Worm (Caenorhabditis elegans) whole organism, young adult: ENCODE measurements around the gene sto-4.

Experiments
- B0261.1 ChIP-seq: sonication (generic microtip); optimal IDR thresholded peaks from 2 replicates; lab custom pipeline; 2016; ENCODE audit warnings: mild to moderate bottlenecking, missing genetic modification characterization, moderate library complexity, missing compliant biosample characterization
- B0336.3 ChIP-seq: fragments of 200-800 bp; sonication (Bioruptor generic); IDR thresholded peaks from 2 replicates; pipeline ENCODE4 v1.3.6; 2022; ENCODE audit warnings: missing genetic modification characterization, missing compliant biosample characterization
- F49E8.2 ChIP-seq: sonication (generic microtip); optimal IDR thresholded peaks from 3 replicates; lab custom pipeline; 2017; ENCODE audit warnings: missing genetic modification characterization, mild to moderate bottlenecking, missing compliant biosample characterization, antibody characterized with exemption, moderate library complexity; ENCODE audit not compliant: insufficient read depth
- F52B5.7 ChIP-seq: sonication (generic microtip); optimal IDR thresholded peaks from 2 replicates; lab custom pipeline; 2016; ENCODE audit warnings: mild to moderate bottlenecking, missing genetic modification characterization, missing compliant biosample characterization
- F57A8.1 ChIP-seq: fragments of 200-800 bp; sonication (Bioruptor generic); optimal IDR thresholded peaks from 2 replicates; lab custom pipeline; 2018; ENCODE audit warnings: mild to moderate bottlenecking, missing genetic modification characterization, moderate library complexity, missing compliant biosample characterization
- K12H6.12 ChIP-seq: fragments of 200-800 bp; sonication (Bioruptor generic); optimal IDR thresholded peaks from 2 replicates; lab custom pipeline; 2018; ENCODE audit warnings: mild to moderate bottlenecking, missing genetic modification characterization, missing compliant biosample characterization
- Y53F4B.3 ChIP-seq: fragments of 200-800 bp; sonication (Bioruptor generic); IDR thresholded peaks from 2 replicates; pipeline ENCODE4 v1.3.6; 2022; ENCODE audit warnings: missing genetic modification reagents, missing genetic modification characterization, missing compliant biosample characterization
- Y67H2A.10 ChIP-seq: fragments of 200-800 bp; sonication (Bioruptor generic); conservative IDR thresholded peaks from 2 replicates; pipeline ENCODE4 v1.3.6; 2022; ENCODE audit warnings: missing genetic modification reagents, missing genetic modification characterization, missing compliant biosample characterization
- Y79H2A.3 ChIP-seq: fragments of 200-800 bp; sonication (Bioruptor generic); conservative IDR thresholded peaks from 2 replicates; pipeline ENCODE4 v1.3.6; 2022; ENCODE audit warnings: missing genetic modification reagents, missing genetic modification characterization, missing compliant biosample characterization
- Y95B8A.8 ChIP-seq: fragments of 200-800 bp; sonication (Bioruptor generic); IDR thresholded peaks from 2 replicates; pipeline ENCODE4 v1.3.6; 2022; ENCODE audit warnings: missing genetic modification reagents, missing genetic modification characterization, missing compliant biosample characterization
- ZK185.1 ChIP-seq: sonication (generic microtip); optimal IDR thresholded peaks from 2 replicates; lab custom pipeline; 2016; ENCODE audit warnings: mild to moderate bottlenecking, missing genetic modification characterization, missing compliant biosample characterization; ENCODE audit not compliant: poor library complexity, severe bottlenecking
- ama-1 ChIP-seq, 3 experiments: fragments of 150-350 bp in 1 of 3; sonication (generic microtip) in 2 of 3; optimal IDR thresholded peaks; 2 replicates each; lab custom pipeline; 2014 to 2018; ENCODE audit warnings: missing biosample characterization in 2 of 3, missing genetic modification characterization in 2 of 3, missing genetic modification reagents in 2 of 3
- aptf-2 ChIP-seq: fragments of 200-800 bp; sonication (Bioruptor generic); conservative IDR thresholded peaks from 2 replicates; pipeline ENCODE4 v1.3.6; 2022; ENCODE audit warnings: missing genetic modification reagents, missing genetic modification characterization, missing compliant biosample characterization
- aptf-3 ChIP-seq: fragments of 200-800 bp; sonication (Bioruptor generic); IDR thresholded peaks from 2 replicates; pipeline ENCODE4 v1.3.6; 2022; ENCODE audit warnings: missing genetic modification characterization, missing compliant biosample characterization
- atf-7 ChIP-seq: sonication (generic microtip); optimal IDR thresholded peaks from 2 replicates; lab custom pipeline; 2017; ENCODE audit warnings: mild to moderate bottlenecking, missing genetic modification characterization, missing compliant biosample characterization
- bed-2 ChIP-seq: fragments of 200-800 bp; sonication (Bioruptor generic); IDR thresholded peaks from 2 replicates; pipeline ENCODE4 v1.3.6; 2022; ENCODE audit warnings: missing genetic modification reagents, missing genetic modification characterization, missing compliant biosample characterization
- ceh-40 ChIP-seq: fragments of 200-800 bp; sonication (Bioruptor generic); IDR thresholded peaks from 2 replicates; pipeline ENCODE4 v1.3.6; 2022; ENCODE audit warnings: missing genetic modification characterization, missing compliant biosample characterization
- ceh-79 ChIP-seq: sonication (generic microtip); optimal IDR thresholded peaks from 2 replicates; lab custom pipeline; 2017; ENCODE audit warnings: mild to moderate bottlenecking, missing genetic modification characterization, missing compliant biosample characterization
- ceh-91 ChIP-seq: fragments of 200-800 bp; sonication (Bioruptor generic); IDR thresholded peaks from 2 replicates; pipeline ENCODE4 v1.3.6; 2022; ENCODE audit warnings: missing genetic modification reagents, missing genetic modification characterization, missing compliant biosample characterization
- chd-7 ChIP-seq: sonication (generic microtip); optimal IDR thresholded peaks from 2 replicates; lab custom pipeline; 2016; ENCODE audit warnings: mild to moderate bottlenecking, missing genetic modification characterization, moderate library complexity, missing compliant biosample characterization
- efl-1 ChIP-seq: fragments of 150-350 bp; optimal IDR thresholded peaks from 2 replicates; lab custom pipeline; 2014; ENCODE audit warnings: missing biosample characterization, missing genetic modification reagents, missing genetic modification characterization
- egl-44 ChIP-seq: fragments of 200-800 bp; sonication (Bioruptor generic); IDR thresholded peaks from 2 replicates; pipeline ENCODE4 v1.3.6; 2022; ENCODE audit warnings: missing genetic modification reagents, missing genetic modification characterization, missing compliant biosample characterization
- egrh-3 ChIP-seq: fragments of 200-800 bp; sonication (Bioruptor generic); IDR thresholded peaks from 2 replicates; pipeline ENCODE4 v1.3.6; 2022; ENCODE audit warnings: missing genetic modification reagents, missing genetic modification characterization, missing compliant biosample characterization
- hlh-26 ChIP-seq: fragments of 200-800 bp; sonication (Bioruptor generic); conservative IDR thresholded peaks from 2 replicates; pipeline ENCODE4 v1.3.6; 2022; ENCODE audit warnings: missing genetic modification reagents, missing genetic modification characterization, missing compliant biosample characterization
- hmg-20 ChIP-seq: fragments of 200-800 bp; sonication (Bioruptor generic); IDR thresholded peaks from 2 replicates; pipeline ENCODE4 v1.3.6; 2022; ENCODE audit warnings: missing genetic modification reagents, missing genetic modification characterization, missing compliant biosample characterization
- hrde-1 ChIP-seq: sonication (generic microtip); optimal IDR thresholded peaks from 2 replicates; lab custom pipeline; 2016; ENCODE audit warnings: missing genetic modification characterization, mild to moderate bottlenecking, missing compliant biosample characterization, moderate library complexity, missing genotype, missing genetic modification reagents, borderline replicate concordance
- lag-1 ChIP-seq: fragments of 200-800 bp; sonication (Bioruptor generic); IDR thresholded peaks from 2 replicates; pipeline ENCODE4 v1.3.6; 2022; ENCODE audit warnings: missing genetic modification reagents, missing genetic modification characterization, missing compliant biosample characterization
- let-526 ChIP-seq: fragments of 200-800 bp; sonication (Bioruptor generic); IDR thresholded peaks from 2 replicates; pipeline ENCODE4 v1.3.6; 2022; ENCODE audit warnings: missing genetic modification reagents, missing genetic modification characterization, missing compliant biosample characterization
- lin-26 ChIP-seq: fragments of 200-800 bp; sonication (Bioruptor generic); IDR thresholded peaks from 2 replicates; pipeline ENCODE4 v1.3.6; 2022; ENCODE audit warnings: missing genetic modification reagents, missing genetic modification characterization, missing compliant biosample characterization
- lsl-1 ChIP-seq: fragments of 200-800 bp; sonication (Bioruptor generic); optimal IDR thresholded peaks from 2 replicates; lab custom pipeline; 2018; ENCODE audit warnings: mild to moderate bottlenecking, missing genetic modification characterization, moderate library complexity, missing compliant biosample characterization
- lsy-27 ChIP-seq: sonication (generic microtip); optimal IDR thresholded peaks from 2 replicates; lab custom pipeline; 2017; ENCODE audit warnings: missing genetic modification characterization, mild to moderate bottlenecking, missing compliant biosample characterization, antibody characterized with exemption, missing genotype, borderline replicate concordance; ENCODE audit not compliant: insufficient read depth
- madf-8 ChIP-seq: fragments of 200-800 bp; sonication (Bioruptor generic); conservative IDR thresholded peaks from 2 replicates; pipeline ENCODE4 v1.3.6; 2022; ENCODE audit warnings: missing genetic modification reagents, missing genetic modification characterization, missing compliant biosample characterization
- mes-4 ChIP-seq: sonication (generic microtip); optimal IDR thresholded peaks from 2 replicates; lab custom pipeline; 2016; ENCODE audit warnings: missing genotype, missing genetic modification characterization, missing compliant biosample characterization
- nfyb-1 ChIP-seq: fragments of 200-800 bp; sonication (Bioruptor generic); IDR thresholded peaks from 2 replicates; pipeline ENCODE4 v1.3.6; 2022; ENCODE audit warnings: missing genetic modification reagents, missing genetic modification characterization, missing compliant biosample characterization
- nhr-120 ChIP-seq: fragments of 200-800 bp; sonication (Bioruptor generic); IDR thresholded peaks from 2 replicates; pipeline ENCODE4 v1.3.6; 2022; ENCODE audit warnings: missing genetic modification characterization, missing compliant biosample characterization
- nhr-90 ChIP-seq: sonication (generic microtip); optimal IDR thresholded peaks from 2 replicates; lab custom pipeline; 2016; ENCODE audit warnings: missing genotype, mild to moderate bottlenecking, missing genetic modification characterization, missing compliant biosample characterization
- rcor-1 ChIP-seq: fragments of 200-800 bp; sonication (Bioruptor generic); IDR thresholded peaks from 2 replicates; pipeline ENCODE4 v1.3.6; 2022; ENCODE audit warnings: missing genetic modification reagents, missing genetic modification characterization, missing compliant biosample characterization
- snpc-1.1 ChIP-seq: sonication (generic microtip); optimal IDR thresholded peaks from 2 replicates; lab custom pipeline; 2017; ENCODE audit warnings: missing genetic modification characterization, mild to moderate bottlenecking, missing compliant biosample characterization, antibody characterized with exemption, moderate library complexity, missing genotype, missing genetic modification reagents; ENCODE audit not compliant: insufficient read depth
- tlf-1 ChIP-seq: fragments of 200-800 bp; sonication (Bioruptor generic); optimal IDR thresholded peaks from 2 replicates; lab custom pipeline; 2018; ENCODE audit warnings: mild to moderate bottlenecking, missing genetic modification characterization, missing compliant biosample characterization
- unc-130 ChIP-seq: sonication (generic microtip); optimal IDR thresholded peaks from 2 replicates; lab custom pipeline; 2016; ENCODE audit warnings: missing genetic modification reagents, missing genetic modification characterization, missing compliant biosample characterization
- unc-62 ChIP-seq: fragments of 150-350 bp; optimal IDR thresholded peaks from 2 replicates; lab custom pipeline; 2014; ENCODE audit warnings: missing biosample characterization, missing genetic modification reagents, missing genetic modification characterization
- ztf-26 ChIP-seq: sonication (generic microtip); optimal IDR thresholded peaks from 2 replicates; lab custom pipeline; 2017; ENCODE audit warnings: missing genetic modification characterization, missing compliant biosample characterization

The sto-4 gene

DNA sequence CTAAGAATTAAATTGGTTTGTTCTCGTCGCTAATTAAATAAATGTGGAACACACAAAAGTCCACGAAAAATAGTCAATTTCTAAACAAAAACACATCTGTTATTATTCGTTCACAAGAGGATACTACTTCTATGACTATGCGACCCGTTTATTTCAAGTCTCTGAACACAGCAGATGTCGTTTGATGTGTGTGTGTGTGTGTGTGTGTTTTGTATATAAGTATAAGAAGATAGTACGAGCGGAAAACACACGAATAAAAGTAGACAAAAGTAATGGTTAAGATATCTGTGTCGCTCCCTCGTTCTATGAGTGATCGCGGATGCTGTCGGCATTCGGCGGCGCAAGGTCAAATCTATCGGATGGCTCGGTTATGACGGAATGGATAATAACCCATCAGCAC lies 45.1 kb upstream of the sto-4 start:
- TF ChIP-seq rcor-1, result no peak
- no peak for TF ChIP-seq madf-8 (GFP tag; lab: Robert Waterston, UW)
- TF ChIP-seq unc-62 (GFP tag; lab: Kevin White, UChicago), result no peak
- no peak for TF ChIP-seq F57A8.1
- no peak for TF ChIP-seq F49E8.2 (tag; lab: Kevin White, UChicago)
- no peak for TF ChIP-seq aptf-3
- TF ChIP-seq mes-4, result no peak
- TF ChIP-seq nfyb-1 (GFP tag; lab: Robert Waterston, UW), result no peak
- no peak for TF ChIP-seq ZK185.1 (tag; lab: Kevin White, UChicago)

- TF ChIP-seq efl-1 (no peak), B0336.3 (GFP tag; lab: Robert Waterston, UW) (no peak), let-526 (no peak), Y53F4B.3 (GFP tag; lab: Robert Waterston, UW) (no peak), ZK185.1 (tag; lab: Kevin White, UChicago) (no peak), egl-44 (no peak), ama-1 (optimal IDR thresholded peaks at IDR 0.05; lab: Kevin White, UChicago) (no peak), ama-1 (GFP tag; optimal IDR thresholded peaks at IDR 0.05; lab: Kevin White, UChicago) (no peak), ceh-91 (no peak), lin-26 (GFP tag; lab: Robert Waterston, UW) (0 out of 2 replicates have a peak, but pooled peaks have one; percentile 33), aptf-3 (0 out of 2 replicates have a peak, but pooled peaks have one; percentile 23), snpc-1.1 (tag; lab: Kevin White, UChicago) (no peak)
Observed at ce11 chrX:11600488-11601106, 43.3 kb upstream of the sto-4 start.

DNA sequence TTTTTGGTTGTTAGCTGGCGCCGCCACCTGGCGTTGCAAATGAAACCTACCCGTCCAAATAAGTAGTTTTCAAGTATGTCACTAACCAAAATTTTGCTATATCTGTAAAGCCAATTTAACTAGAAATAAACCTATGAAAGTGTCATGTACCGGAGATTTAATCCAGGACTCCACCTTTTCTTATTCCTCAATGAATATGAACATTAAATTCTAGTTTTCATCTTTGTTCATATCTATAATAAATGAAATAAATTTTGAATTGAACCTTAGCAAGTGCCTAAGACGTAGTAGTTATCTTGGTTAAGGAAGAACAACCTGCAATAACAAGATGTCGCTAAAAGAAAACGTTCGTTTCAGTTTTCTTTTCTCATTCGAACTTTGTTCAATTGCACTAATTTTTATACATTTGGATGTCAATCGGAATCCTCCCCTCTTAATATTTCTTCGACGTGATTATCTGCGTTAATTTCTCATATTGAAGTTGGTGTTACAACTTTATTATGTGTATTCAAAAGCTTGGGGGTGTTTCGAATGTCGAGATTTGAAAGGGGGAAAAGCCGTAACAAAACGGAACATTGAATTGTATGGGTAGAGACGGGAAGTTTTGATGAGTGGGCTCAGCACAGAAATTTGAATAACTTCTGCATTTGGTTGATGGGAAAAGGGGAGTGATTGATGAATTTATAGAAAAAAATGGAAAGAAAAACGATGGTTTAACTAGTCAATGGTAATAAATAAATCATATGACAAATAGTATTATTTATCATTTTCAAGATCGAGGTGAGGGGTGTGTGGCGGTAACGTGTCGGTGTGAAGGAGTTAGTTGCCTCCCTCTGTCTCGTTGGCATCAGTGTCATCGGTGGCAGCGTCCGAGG lies 40.5 kb upstream of the sto-4 start:
- no peak for TF ChIP-seq unc-130 (GFP tag; lab: Kevin White, UChicago)
- peak; percentile 23 for TF ChIP-seq chd-7 (tag; lab: Kevin White, UChicago)
- no peak for TF ChIP-seq bed-2
- TF ChIP-seq B0261.1 (tag; lab: Kevin White, UChicago), result peak; percentile 4
- TF ChIP-seq lsl-1 (GFP tag; lab: Kevin White, UChicago), result no peak
- TF ChIP-seq aptf-3, result no peak
- peak; percentile 60 for TF ChIP-seq ztf-26 (tag; lab: Kevin White, UChicago)
- peak; percentile 60; the same call in 1 of the 2 replicates for TF ChIP-seq Y95B8A.8 (GFP tag; lab: Robert Waterston, UW)
- no peak for TF ChIP-seq mes-4
- no peak for TF ChIP-seq ceh-91
- no peak for TF ChIP-seq lag-1 (GFP tag; lab: Robert Waterston, UW)
- TF ChIP-seq nhr-120 (GFP tag; lab: Robert Waterston, UW), result no peak
- no peak for TF ChIP-seq Y53F4B.3 (GFP tag; lab: Robert Waterston, UW)
- no peak for TF ChIP-seq aptf-2 (GFP tag; lab: Robert Waterston, UW)
- no peak for TF ChIP-seq hlh-26 (GFP tag; lab: Robert Waterston, UW)
- TF ChIP-seq Y79H2A.3 (GFP tag; lab: Robert Waterston, UW), result 0 out of 2 replicates have a peak, but pooled peaks have one; percentile 51
- TF ChIP-seq ceh-79, result peak; percentile 44
- TF ChIP-seq F52B5.7 (tag; lab: Kevin White, UChicago), result peak; percentile 82
- TF ChIP-seq egl-44, result no peak
- peak; percentile 61 for TF ChIP-seq tlf-1 (GFP tag; lab: Kevin White, UChicago)
- TF ChIP-seq hmg-20 (GFP tag; lab: Robert Waterston, UW), result peak; percentile 33; the same call in 1 of the 2 replicates
- no peak for TF ChIP-seq Y67H2A.10 (GFP tag; lab: Robert Waterston, UW)
- TF ChIP-seq egrh-3 (GFP tag; lab: Robert Waterston, UW), result no peak
- TF ChIP-seq ceh-40 (GFP tag; lab: Robert Waterston, UW), result no peak
- TF ChIP-seq nhr-90 (tag; lab: Kevin White, UChicago), result peak; percentile 27
- peak; percentile 1 for TF ChIP-seq K12H6.12
- TF ChIP-seq atf-7 (tag; lab: Kevin White, UChicago), result peak; percentile 69
- no peak for TF ChIP-seq lsy-27
- TF ChIP-seq hrde-1 (tag; lab: Kevin White, UChicago), result no peak
